Worm (Caenorhabditis elegans): Measurements from ENCODE around the gene taf-2.

DNA sequence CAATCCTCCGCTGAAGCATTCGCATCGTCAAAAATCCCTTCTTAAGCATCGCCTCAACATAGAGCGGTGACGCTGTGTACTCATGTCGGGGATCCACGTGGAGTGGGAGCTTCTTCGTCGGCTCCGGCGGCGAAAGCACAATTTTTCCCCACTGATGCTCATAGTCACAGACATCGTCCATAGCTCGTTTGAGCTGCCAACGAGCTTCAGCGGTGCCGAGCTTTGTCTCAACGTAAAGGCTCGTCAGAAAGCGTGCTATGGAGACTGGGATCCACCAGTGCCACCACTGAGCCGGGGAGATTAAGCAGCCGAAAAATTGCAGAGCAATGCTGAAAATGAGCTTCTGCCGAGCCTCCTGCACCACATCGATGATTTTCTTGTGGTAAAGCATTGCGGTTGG, 2.6 kb downstream of the taf-2 start:
- TF ChIP-seq tab-1 (GFP tag; IDR thresholded peaks at IDR 0.05) = no peak
- no peak for TF ChIP-seq flt-1 (GFP tag; IDR thresholded peaks at IDR 0.05)
- no peak for TF ChIP-seq ref-1 (GFP tag; conservative IDR thresholded peaks at IDR 0.05)
- TF ChIP-seq cog-1 (tag; optimal IDR thresholded peaks at IDR 0.05) = no peak
- no peak for TF ChIP-seq T22C8.4 (GFP tag; IDR thresholded peaks at IDR 0.05)
- no peak for TF ChIP-seq med-1 (GFP tag; optimal IDR thresholded peaks at IDR 0.05; ENCODE audit: insufficient read depth)

All from whole organism, midembryonic.